Fruit fly (Drosophila melanogaster) whole organism, embryonic: ENCODE data around the gene CG32809.

Source experiments
- B-H1 ChIP-seq: fragments of 200-800 bp; sonication (Bioruptor generic); IDR thresholded peaks from 3 replicates; pipeline ENCODE4 v1.3.6; 2022; ENCODE audit warnings: missing biosample characterization, missing genetic modification characterization
- BEAF-32 ChIP-seq: fragments of 200-800 bp; sonication (Bioruptor generic); optimal IDR thresholded peaks from 3 replicates; lab custom pipeline; 2017; ENCODE audit warnings: missing biosample characterization, missing genetic modification characterization, mild to moderate bottlenecking, moderate library complexity, missing genetic modification reagents
- CG10267 ChIP-seq: fragments of 200-800 bp; sonication (Bioruptor generic); optimal IDR thresholded peaks from 2 replicates; lab custom pipeline; 2018; ENCODE audit warnings: missing biosample characterization, mild to moderate bottlenecking, missing genetic modification characterization, moderate library complexity
- CG10543 ChIP-seq: fragments of 200-800 bp; sonication (Bioruptor generic); optimal IDR thresholded peaks from 3 replicates; lab custom pipeline; 2017; ENCODE audit warnings: missing biosample characterization, mild to moderate bottlenecking, missing genetic modification characterization, moderate library complexity
- CG11085 ChIP-seq: fragments of 200-800 bp; sonication (Bioruptor generic); IDR thresholded peaks from 2 replicates; pipeline ENCODE4 v1.3.6; 2022; ENCODE audit warnings: missing biosample characterization, missing genetic modification characterization
- CG11560 ChIP-seq: fragments of 200-800 bp; sonication (Bioruptor generic); IDR thresholded peaks from 3 replicates; pipeline ENCODE4 v1.3.6; 2022; ENCODE audit warnings: missing biosample characterization, missing genetic modification characterization
- CG11696 ChIP-seq: fragments of 200-800 bp; sonication (Bioruptor generic); IDR thresholded peaks from 2 replicates; pipeline ENCODE4 v1.3.6; 2022; ENCODE audit warnings: missing biosample characterization, missing genetic modification characterization
- CG13123 ChIP-seq: fragments of 200-800 bp; sonication (Bioruptor generic); optimal IDR thresholded peaks from 2 replicates; lab custom pipeline; 2016; ENCODE audit warnings: missing biosample characterization, missing genetic modification characterization
- CG14965 ChIP-seq: fragments of 200-800 bp; sonication (Bioruptor generic); optimal IDR thresholded peaks from 2 replicates; lab custom pipeline; 2016; ENCODE audit warnings: missing biosample characterization, missing genetic modification characterization, borderline replicate concordance
- CG1529 ChIP-seq: fragments of 200-800 bp; sonication (Bioruptor generic); optimal IDR thresholded peaks from 3 replicates; lab custom pipeline; 2018; ENCODE audit warnings: missing biosample characterization, missing genetic modification characterization
- CG17359 ChIP-seq: fragments of 200-800 bp; sonication (Bioruptor generic); optimal IDR thresholded peaks from 3 replicates; lab custom pipeline; 2018; ENCODE audit warnings: missing biosample characterization, mild to moderate bottlenecking, missing genetic modification characterization, moderate library complexity
- CG18764 ChIP-seq: fragments of 200-800 bp; sonication (Bioruptor generic); optimal IDR thresholded peaks from 3 replicates; lab custom pipeline; 2016; ENCODE audit warnings: missing biosample characterization, missing genetic modification characterization
- CG2202 ChIP-seq: fragments of 200-800 bp; sonication (Bioruptor generic); optimal IDR thresholded peaks from 2 replicates; lab custom pipeline; 2018; ENCODE audit warnings: missing biosample characterization, mild to moderate bottlenecking, missing genetic modification characterization
- CG31441 ChIP-seq: fragments of 200-800 bp; sonication (Bioruptor generic); IDR thresholded peaks from 2 replicates; pipeline ENCODE4 v1.3.6; 2022; ENCODE audit warnings: missing biosample characterization, missing genetic modification characterization
- CG32767 ChIP-seq: fragments of 200-800 bp; sonication (Bioruptor generic); IDR thresholded peaks from 2 replicates; pipeline ENCODE4 v1.3.6; 2022; ENCODE audit warnings: missing biosample characterization, missing genetic modification characterization
- CG4730 ChIP-seq: fragments of 200-800 bp; sonication (Bioruptor generic); IDR thresholded peaks from 2 replicates; pipeline ENCODE4 v1.3.6; 2022; ENCODE audit warnings: missing biosample characterization, missing genetic modification characterization
- CG6689 ChIP-seq: fragments of 200-800 bp; sonication (Bioruptor generic); IDR thresholded peaks from 2 replicates; pipeline ENCODE4 v1.3.6; 2022; ENCODE audit warnings: missing biosample characterization, missing genetic modification characterization
- CG6854 ChIP-seq: fragments of 200-800 bp; sonication (Bioruptor generic); optimal IDR thresholded peaks from 3 replicates; lab custom pipeline; 2017; ENCODE audit warnings: missing biosample characterization, mild to moderate bottlenecking, missing genetic modification characterization
- CG7928 ChIP-seq: fragments of 200-800 bp; sonication (Bioruptor generic); optimal IDR thresholded peaks from 2 replicates; lab custom pipeline; 2017; ENCODE audit warnings: missing biosample characterization, mild to moderate bottlenecking, missing genetic modification characterization
- CG8388 ChIP-seq: fragments of 200-800 bp; sonication (Bioruptor generic); optimal IDR thresholded peaks from 2 replicates; lab custom pipeline; 2019; ENCODE audit warnings: missing biosample characterization, mild to moderate bottlenecking, missing genetic modification characterization, moderate library complexity
- E2f1 ChIP-seq: fragments of 200-800 bp; sonication (Bioruptor generic); IDR thresholded peaks from 2 replicates; pipeline ENCODE4 v1.3.6; 2022; ENCODE audit warnings: missing biosample characterization, missing genetic modification characterization
- Ets97D ChIP-seq: fragments of 200-800 bp; sonication (Bioruptor generic); optimal IDR thresholded peaks from 3 replicates; lab custom pipeline; 2016; ENCODE audit warnings: missing biosample characterization, missing genetic modification characterization
- Fer1 ChIP-seq: fragments of 200-800 bp; sonication (Bioruptor generic); optimal IDR thresholded peaks from 2 replicates; lab custom pipeline; 2017; ENCODE audit warnings: missing biosample characterization, mild to moderate bottlenecking, missing genetic modification characterization
- Hmx ChIP-seq: fragments of 200-800 bp; sonication (Bioruptor generic); optimal IDR thresholded peaks from 2 replicates; lab custom pipeline; 2016; ENCODE audit warnings: missing biosample characterization, missing genetic modification characterization
- Max ChIP-seq: fragments of 200-800 bp; sonication (Bioruptor generic); optimal IDR thresholded peaks from 2 replicates; lab custom pipeline; 2016; ENCODE audit warnings: missing biosample characterization, mild to moderate bottlenecking, missing genetic modification characterization
- Mes4 ChIP-seq: fragments of 200-800 bp; sonication (Bioruptor generic); optimal IDR thresholded peaks from 2 replicates; lab custom pipeline; 2016; ENCODE audit warnings: missing biosample characterization, missing genetic modification characterization
- NK7.1 ChIP-seq: fragments of 200-800 bp; sonication (Bioruptor generic); optimal IDR thresholded peaks from 3 replicates; lab custom pipeline; 2016; ENCODE audit warnings: missing biosample characterization, missing genetic modification characterization
- Scr ChIP-seq: fragments of 200-800 bp; sonication (Bioruptor generic); IDR thresholded peaks from 2 replicates; pipeline ENCODE4 v1.3.6; 2022; ENCODE audit warnings: missing biosample characterization, missing genetic modification characterization; ENCODE audit not compliant: partially characterized antibody
- Sry-δ ChIP-seq: fragments of 200-800 bp; sonication (Bioruptor generic); optimal IDR thresholded peaks from 2 replicates; lab custom pipeline; 2016; ENCODE audit warnings: missing biosample characterization, missing genetic modification characterization
- Stat92E ChIP-seq, 3 experiments: fragments of >200 bp in 2 of 3; fragments of 200-800 bp in 1 of 3; sonication (Bioruptor generic) in 1 of 3; optimal IDR thresholded peaks; 2 replicates each; lab custom pipeline; 2017 to 2019; ENCODE audit warnings: missing biosample characterization in 3 of 3, missing genetic modification characterization in 3 of 3, mild to moderate bottlenecking in 1 of 3, moderate library complexity in 1 of 3
- Tbp ChIP-seq: fragments of >200 bp; optimal IDR thresholded peaks from 2 replicates; lab custom pipeline; 2018; ENCODE audit warnings: missing biosample characterization, missing genetic modification characterization
- al ChIP-seq: fragments of 200-800 bp; sonication (Bioruptor generic); IDR thresholded peaks from 2 replicates; pipeline ENCODE4 v1.3.6; 2022; ENCODE audit warnings: missing biosample characterization, missing genetic modification characterization
- amos ChIP-seq: fragments of 200-800 bp; sonication (Bioruptor generic); IDR thresholded peaks from 2 replicates; pipeline ENCODE4 v1.3.6; 2022; ENCODE audit warnings: missing biosample characterization, missing genetic modification characterization; ENCODE audit not compliant: partially characterized antibody
- bowl ChIP-seq: fragments of 200-800 bp; sonication (Bioruptor generic); IDR thresholded peaks from 2 replicates; pipeline ENCODE4 v1.3.6; 2022; ENCODE audit warnings: missing biosample characterization, missing genetic modification characterization
- ci ChIP-seq: fragments of 200-800 bp; sonication (Bioruptor generic); IDR thresholded peaks from 3 replicates; pipeline ENCODE4 v1.3.6; 2022; ENCODE audit warnings: missing biosample characterization, missing genetic modification characterization
- dimm ChIP-seq: fragments of 200-800 bp; sonication (Bioruptor generic); IDR thresholded peaks from 2 replicates; pipeline ENCODE4 v1.3.6; 2022; ENCODE audit warnings: missing biosample characterization, missing genetic modification characterization
- disco-r ChIP-seq: fragments of 200-800 bp; sonication (Bioruptor generic); optimal IDR thresholded peaks from 2 replicates; lab custom pipeline; 2016; ENCODE audit warnings: missing biosample characterization, missing genetic modification characterization
- ems ChIP-seq: fragments of 200-800 bp; sonication (Bioruptor generic); optimal IDR thresholded peaks from 3 replicates; lab custom pipeline; 2016; ENCODE audit warnings: missing biosample characterization, missing genetic modification characterization
- fd102C ChIP-seq: fragments of 200-800 bp; sonication (Bioruptor generic); optimal IDR thresholded peaks from 2 replicates; lab custom pipeline; 2018; ENCODE audit warnings: missing biosample characterization, mild to moderate bottlenecking, missing genetic modification characterization, moderate library complexity
- insv ChIP-seq, 2 experiments: fragments of 200-800 bp; sonication (Bioruptor generic); optimal IDR thresholded peaks; 3 replicates each; lab custom pipeline; 2016 to 2018; ENCODE audit warnings: missing biosample characterization in 2 of 2, missing genetic modification characterization in 2 of 2
- jigr1 ChIP-seq: fragments of 200-800 bp; sonication (Bioruptor generic); IDR thresholded peaks from 3 replicates; pipeline ENCODE4 v1.3.6; 2022; ENCODE audit warnings: missing biosample characterization, missing genetic modification characterization
- mirr ChIP-seq: fragments of 200-800 bp; sonication (Bioruptor generic); optimal IDR thresholded peaks from 3 replicates; lab custom pipeline; 2018; ENCODE audit warnings: missing biosample characterization, mild to moderate bottlenecking, missing genetic modification characterization
- nerfin-2 ChIP-seq: fragments of 200-800 bp; sonication (Bioruptor generic); IDR thresholded peaks from 2 replicates; pipeline ENCODE4 v1.3.6; 2022; ENCODE audit warnings: missing biosample characterization, missing genetic modification characterization; ENCODE audit not compliant: partially characterized antibody
- nmo ChIP-seq: fragments of 200-800 bp; sonication (Bioruptor generic); optimal IDR thresholded peaks from 2 replicates; lab custom pipeline; 2018; ENCODE audit warnings: missing biosample characterization, mild to moderate bottlenecking, missing genetic modification characterization, moderate library complexity
- peb ChIP-seq: fragments of 200-800 bp; sonication (Bioruptor generic); IDR thresholded peaks from 2 replicates; pipeline ENCODE4 v1.3.6; 2022; ENCODE audit warnings: missing biosample characterization, missing genetic modification characterization
- rib ChIP-seq: fragments of 200-800 bp; sonication (Bioruptor generic); IDR thresholded peaks from 2 replicates; pipeline ENCODE4 v1.3.6; 2022; ENCODE audit warnings: missing biosample characterization, missing genetic modification characterization
- seq ChIP-seq: fragments of 200-800 bp; sonication (Bioruptor generic); IDR thresholded peaks from 2 replicates; pipeline ENCODE4 v1.3.6; 2022; ENCODE audit warnings: missing biosample characterization, missing genetic modification characterization
- slou ChIP-seq: fragments of 200-800 bp; sonication (Bioruptor generic); optimal IDR thresholded peaks from 3 replicates; lab custom pipeline; 2016; ENCODE audit warnings: missing biosample characterization, missing genetic modification characterization
- slp2 ChIP-seq: fragments of 200-800 bp; sonication (Bioruptor generic); optimal IDR thresholded peaks from 2 replicates; lab custom pipeline; 2016; ENCODE audit warnings: missing biosample characterization, missing genetic modification characterization
- so ChIP-seq: fragments of 200-800 bp; sonication (Bioruptor generic); IDR thresholded peaks from 3 replicates; pipeline ENCODE4 v1.3.6; 2022; ENCODE audit warnings: missing biosample characterization, missing genetic modification characterization
- unpg ChIP-seq: fragments of 200-800 bp; sonication (Bioruptor generic); optimal IDR thresholded peaks from 3 replicates; lab custom pipeline; 2018; ENCODE audit warnings: missing biosample characterization, mild to moderate bottlenecking, missing genetic modification characterization, moderate library complexity
- usp ChIP-seq: fragments of >200 bp; optimal IDR thresholded peaks from 2 replicates; lab custom pipeline; 2017; ENCODE audit warnings: missing biosample characterization, missing genetic modification characterization
- zfh2 ChIP-seq: fragments of 200-800 bp; sonication (Bioruptor generic); optimal IDR thresholded peaks from 2 replicates; lab custom pipeline; 2016; ENCODE audit warnings: missing biosample characterization, missing genetic modification characterization

Gene CG32809

dm6 chrX:1692553-1692952 lies at the start of gene CG32809 (continued):
- TF ChIP-seq CG10543 (no peak), Hmx (GFP tag; lab: Kevin White, UChicago) (no peak), CG11560 (tag; lab: Robert Waterston, UW) (peak; percentile 96), CG13123 (GFP tag; lab: Kevin White, UChicago) (no peak), Sry-δ (peak; percentile 25), amos (GFP tag; lab: Robert Waterston, UW) (no peak), insv (GFP tag; optimal IDR thresholded peaks at IDR 0.05; lab: Kevin White, UChicago) (no peak), CG32767 (peak; percentile 23; the same call in 1 of the 2 replicates), CG10267 (tag; lab: Kevin White, UChicago) (no peak), fd102C (GFP tag; lab: Kevin White, UChicago) (no peak), bowl (no peak), Scr (GFP tag; lab: Robert Waterston, UW) (0 out of 2 replicates have a peak, but pooled peaks have one; percentile 11), CG7928 (no peak), CG18764 (no peak), slp2 (no peak), ems (GFP tag; lab: Kevin White, UChicago) (no peak), peb (no peak), jigr1 (GFP tag; lab: Robert Waterston, UW) (no peak), CG1529 (GFP tag; lab: Kevin White, UChicago) (no peak), CG2202 (tag; lab: Kevin White, UChicago) (no peak), NK7.1 (GFP tag; lab: Kevin White, UChicago) (no peak), BEAF-32 (GFP tag; lab: Kevin White, UChicago) (peak; percentile 18), nerfin-2 (GFP tag; lab: Robert Waterston, UW) (no peak), Stat92E (GFP tag; optimal IDR thresholded peaks at IDR 0.05; lab: Kevin White, UChicago) (no peak), dimm (GFP tag; lab: Robert Waterston, UW) (no peak), E2f1 (no peak), Max (GFP tag; lab: Kevin White, UChicago) (no peak), CG14965 (no peak), rib (GFP tag; lab: Robert Waterston, UW) (no peak), Tbp (no peak), slou (GFP tag; lab: Kevin White, UChicago) (no peak), mirr (no peak), Ets97D (GFP tag; lab: Kevin White, UChicago) (peak; percentile 8), CG8388 (no peak), disco-r (GFP tag; lab: Kevin White, UChicago) (no peak), al (GFP tag; lab: Robert Waterston, UW) (no peak), CG6854 (GFP tag; lab: Kevin White, UChicago) (no peak), B-H1 (GFP tag; lab: Robert Waterston, UW) (no peak), zfh2 (no peak), CG31441 (GFP tag; lab: Robert Waterston, UW) (no peak), CG11085 (GFP tag; lab: Robert Waterston, UW) (no peak), Mes4 (GFP tag; lab: Kevin White, UChicago) (no peak), ci (GFP tag; lab: Robert Waterston, UW) (no peak), CG6689 (GFP tag; lab: Robert Waterston, UW) (no peak), CG17359 (tag; lab: Kevin White, UChicago) (no peak), unpg (GFP tag; lab: Kevin White, UChicago) (no peak), nmo (GFP tag; lab: Kevin White, UChicago) (peak; percentile 15), so (GFP tag; lab: Robert Waterston, UW) (no peak), seq (no peak), CG11696 (GFP tag; lab: Robert Waterston, UW) (no peak), Fer1 (GFP tag; lab: Kevin White, UChicago) (no peak), CG4730 (no peak), usp (GFP tag; lab: Kevin White, UChicago) (no peak)
